Worm (Caenorhabditis elegans): ENCODE results near the gene C16E9.1.

C16E9.1 gene

ce11 chrX:6971301-6971700 lies 31.3 kb downstream of the C16E9.1 start:
- TF ChIP-seq him-1 (tag; optimal IDR thresholded peaks at IDR 0.05) = no peak
- no peak for TF ChIP-seq dao-5 (tag; optimal IDR thresholded peaks at IDR 0.05)
- TF ChIP-seq W03F9.2 (tag; optimal IDR thresholded peaks at IDR 0.05) = no peak

- TF ChIP-seq dao-5 (tag; optimal IDR thresholded peaks at IDR 0.05) = no peak
- TF ChIP-seq him-1 (tag; optimal IDR thresholded peaks at IDR 0.05) = no peak
- no peak for TF ChIP-seq W03F9.2 (tag; optimal IDR thresholded peaks at IDR 0.05)
These were observed 48.2 kb downstream of the C16E9.1 start for ce11 chrX:6988212-6988611.

- TF ChIP-seq him-1 (tag; optimal IDR thresholded peaks at IDR 0.05) = no peak
- TF ChIP-seq W03F9.2 (tag; optimal IDR thresholded peaks at IDR 0.05) = no peak
- TF ChIP-seq dao-5 (tag; optimal IDR thresholded peaks at IDR 0.05) = no peak
These were observed 49.3 kb downstream of the C16E9.1 start, which contains the start of gene F01E11.18 for ce11 chrX:6989342-6989741. Gene F01E11.18, plus strand, starts transcription at chrX:6989642.

ce11 chrX:6991427-6991826 lies 51.4 kb downstream of the C16E9.1 start, which contains the start of gene ugt-57:
Gene ugt-57, plus strand, starts transcription at chrX:6991727.
- TF ChIP-seq W03F9.2 (tag; optimal IDR thresholded peaks at IDR 0.05) (no peak), him-1 (tag; optimal IDR thresholded peaks at IDR 0.05) (no peak), dao-5 (tag; optimal IDR thresholded peaks at IDR 0.05) (no peak)
